Fruit fly (Drosophila melanogaster) whole organism, pupa: ENCODE results near the gene Ugt37D1.
A peak's percentile ranks its signal among the peaks of the same experiment; 100 is the strongest.

Experiments
- CG10348 ChIP-seq: fragments of 200-800 bp; sonication (Bioruptor generic); IDR thresholded peaks from 2 replicates; pipeline ENCODE4 v1.3.6; 2022; ENCODE audit warnings: missing biosample characterization, missing genetic modification characterization
- CG12605 ChIP-seq: fragments of 200-800 bp; sonication (Bioruptor generic); IDR thresholded peaks from 2 replicates; pipeline ENCODE4 v1.3.6; 2022; ENCODE audit warnings: missing biosample characterization, missing genetic modification characterization
- CG13204 ChIP-seq: fragments of 200-800 bp; sonication (Bioruptor generic); optimal IDR thresholded peaks from 2 replicates; lab custom pipeline; 2018; ENCODE audit warnings: missing biosample characterization, mild to moderate bottlenecking, missing genetic modification characterization, moderate library complexity
- CG14655 ChIP-seq: fragments of 200-800 bp; sonication (Bioruptor generic); optimal IDR thresholded peaks from 3 replicates; lab custom pipeline; 2017; ENCODE audit warnings: mild to moderate bottlenecking, missing biosample characterization, missing genetic modification reagents, missing genetic modification characterization
- CG15710 ChIP-seq: fragments of 200-800 bp; sonication (Bioruptor generic); optimal IDR thresholded peaks from 2 replicates; lab custom pipeline; 2018; ENCODE audit warnings: missing biosample characterization, mild to moderate bottlenecking, missing genetic modification characterization, moderate library complexity
- CG17806 ChIP-seq: fragments of 200-800 bp; sonication (Bioruptor generic); optimal IDR thresholded peaks from 2 replicates; lab custom pipeline; 2018; ENCODE audit warnings: missing biosample characterization, mild to moderate bottlenecking, missing genetic modification characterization, moderate library complexity
- CG32121 ChIP-seq: fragments of 200-800 bp; sonication (Bioruptor generic); IDR thresholded peaks from 2 replicates; pipeline ENCODE4 v1.3.6; 2022; ENCODE audit warnings: missing biosample characterization, missing genetic modification characterization
- CG34367 ChIP-seq: fragments of 200-800 bp; sonication (Bioruptor generic); optimal IDR thresholded peaks from 2 replicates; lab custom pipeline; 2018; ENCODE audit warnings: missing biosample characterization, mild to moderate bottlenecking, missing genetic modification characterization
- CG4496 ChIP-seq: fragments of 200-800 bp; sonication (Bioruptor generic); IDR thresholded peaks from 3 replicates; pipeline ENCODE4 v1.3.6; 2022; ENCODE audit warnings: missing biosample characterization, missing genetic modification characterization
- CG8159 ChIP-seq: fragments of 200-800 bp; sonication (Bioruptor generic); optimal IDR thresholded peaks from 3 replicates; lab custom pipeline; 2018; ENCODE audit warnings: missing biosample characterization, mild to moderate bottlenecking, missing genetic modification characterization, moderate library complexity
- CG8301 ChIP-seq: fragments of 200-800 bp; sonication (Bioruptor generic); optimal IDR thresholded peaks from 2 replicates; lab custom pipeline; 2018; ENCODE audit warnings: missing biosample characterization, mild to moderate bottlenecking, missing genetic modification characterization
- CG9948 ChIP-seq: fragments of 200-800 bp; sonication (Bioruptor generic); optimal IDR thresholded peaks from 2 replicates; lab custom pipeline; 2018; ENCODE audit warnings: missing biosample characterization, mild to moderate bottlenecking, missing genetic modification characterization, moderate library complexity
- D1 ChIP-seq: fragments of 200-800 bp; sonication (Bioruptor generic); optimal IDR thresholded peaks from 2 replicates; lab custom pipeline; 2018; ENCODE audit warnings: missing biosample characterization, mild to moderate bottlenecking, missing genetic modification characterization, moderate library complexity
- EcR ChIP-seq: fragments of 200-800 bp; sonication (Bioruptor generic); optimal IDR thresholded peaks from 3 replicates; lab custom pipeline; 2019; ENCODE audit warnings: missing biosample characterization, missing genetic modification characterization, mild to moderate bottlenecking, moderate library complexity, missing genetic modification reagents
- Ets98B ChIP-seq: fragments of 200-800 bp; sonication (Bioruptor generic); IDR thresholded peaks from 2 replicates; pipeline ENCODE4 v1.3.6; 2022; ENCODE audit warnings: missing biosample characterization, missing genetic modification characterization
- Pif1A ChIP-seq: fragments of 200-800 bp; sonication (Bioruptor generic); optimal IDR thresholded peaks from 3 replicates; lab custom pipeline; 2016; ENCODE audit warnings: missing biosample characterization, missing genetic modification characterization
- Pif1B ChIP-seq: fragments of 200-800 bp; sonication (Bioruptor generic); optimal IDR thresholded peaks from 3 replicates; lab custom pipeline; 2016; ENCODE audit warnings: missing biosample characterization, missing genetic modification characterization
- Snoo ChIP-seq: fragments of 200-800 bp; sonication (Bioruptor generic); optimal IDR thresholded peaks from 3 replicates; lab custom pipeline; 2017; ENCODE audit warnings: missing biosample characterization, mild to moderate bottlenecking, missing genetic modification characterization, inconsistent platforms
- fd96Ca ChIP-seq: fragments of 200-800 bp; sonication (Bioruptor generic); IDR thresholded peaks from 3 replicates; pipeline ENCODE4 v1.3.6; 2022; ENCODE audit warnings: missing biosample characterization, missing genetic modification characterization
- gl ChIP-seq: fragments of 200-800 bp; sonication (Bioruptor generic); optimal IDR thresholded peaks from 2 replicates; lab custom pipeline; 2018; ENCODE audit warnings: missing biosample characterization, mild to moderate bottlenecking, missing genetic modification characterization
- rn ChIP-seq: fragments of 200-800 bp; sonication (Bioruptor generic); IDR thresholded peaks from 2 replicates; pipeline ENCODE4 v1.3.6; 2022; ENCODE audit warnings: missing biosample characterization, missing genetic modification characterization

The Ugt37D1 gene

DNA sequence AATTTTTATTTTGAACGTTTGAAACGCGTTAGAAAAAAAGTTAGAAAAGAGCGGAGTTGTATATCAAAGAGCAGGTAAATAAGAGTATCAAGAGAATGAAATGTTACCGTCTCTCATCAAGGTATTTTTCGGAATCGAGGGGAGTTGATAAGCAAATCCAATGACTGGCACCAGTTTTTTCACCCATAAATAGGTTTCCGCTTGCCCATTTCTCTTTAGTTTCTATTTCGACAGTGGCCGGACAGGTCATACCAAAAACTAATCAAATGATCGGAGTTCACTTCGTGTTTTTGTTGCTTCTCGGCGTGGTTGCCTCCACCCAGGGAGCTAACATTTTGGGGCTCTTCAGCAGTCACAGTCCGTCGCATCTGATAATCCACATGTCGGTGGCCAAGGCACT, 4.9 kb upstream of the Ugt37D1 start, which contains the start of gene Ugt37C2:
Ugt37C2 (plus strand) TSS at position 242 of the 400 bp plus-strand sequence.
- TF ChIP-seq CG12605 (GFP tag; lab: Robert Waterston, UW) (no peak), Snoo (tag; lab: Kevin White, UChicago) (no peak), CG8301 (tag; lab: Kevin White, UChicago) (no peak), CG8159 (tag; lab: Kevin White, UChicago) (no peak), CG15710 (tag; lab: Kevin White, UChicago) (no peak), Ets98B (GFP tag; lab: Robert Waterston, UW) (no peak), D1 (tag; lab: Kevin White, UChicago) (no peak), rn (GFP tag; lab: Robert Waterston, UW) (no peak), CG4496 (GFP tag; lab: Robert Waterston, UW) (no peak), CG13204 (GFP tag; lab: Kevin White, UChicago) (no peak), CG9948 (no peak), Pif1B (GFP tag; lab: Kevin White, UChicago) (no peak), CG10348 (no peak), CG17806 (tag; lab: Kevin White, UChicago) (no peak), fd96Ca (GFP tag; lab: Robert Waterston, UW) (no peak)

DNA sequence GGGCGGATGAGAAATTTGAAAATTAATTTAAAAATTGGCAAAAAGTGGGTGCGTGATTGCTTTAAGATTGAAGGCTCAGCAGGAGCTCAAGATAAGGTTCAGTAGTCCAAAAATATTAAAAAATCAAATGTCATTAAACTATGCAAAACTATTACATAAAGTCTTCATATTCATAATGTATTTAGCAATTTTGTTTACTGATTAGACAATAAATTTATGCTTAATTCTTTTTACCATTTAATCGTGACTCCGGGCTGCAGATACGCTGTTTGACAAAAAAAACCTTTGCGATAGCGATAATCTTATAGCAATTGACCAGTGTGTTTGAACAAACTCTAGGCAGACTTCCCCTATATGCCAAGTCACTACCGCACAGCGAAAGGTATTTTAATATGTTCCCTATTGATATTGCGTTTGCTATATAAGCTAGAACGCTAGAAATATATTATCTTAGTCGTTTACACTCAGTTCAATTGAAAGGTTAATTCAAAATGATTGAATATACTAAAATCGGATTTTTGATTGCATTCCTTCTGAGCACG, 2.6 kb upstream of the Ugt37D1 start, which contains the start of gene Ugt37E1:
Ugt37E1 (plus strand) TSS at position 492 of the 542 bp plus-strand sequence.
- TF ChIP-seq CG17806 (tag; lab: Kevin White, UChicago) (no peak), D1 (tag; lab: Kevin White, UChicago) (no peak), Ets98B (GFP tag; lab: Robert Waterston, UW) (no peak), CG4496 (GFP tag; lab: Robert Waterston, UW) (no peak), CG12605 (GFP tag; lab: Robert Waterston, UW) (no peak), CG8159 (tag; lab: Kevin White, UChicago) (no peak), CG10348 (no peak)
- TF ChIP-seq, all 21 proteins: peak for 0

DNA sequence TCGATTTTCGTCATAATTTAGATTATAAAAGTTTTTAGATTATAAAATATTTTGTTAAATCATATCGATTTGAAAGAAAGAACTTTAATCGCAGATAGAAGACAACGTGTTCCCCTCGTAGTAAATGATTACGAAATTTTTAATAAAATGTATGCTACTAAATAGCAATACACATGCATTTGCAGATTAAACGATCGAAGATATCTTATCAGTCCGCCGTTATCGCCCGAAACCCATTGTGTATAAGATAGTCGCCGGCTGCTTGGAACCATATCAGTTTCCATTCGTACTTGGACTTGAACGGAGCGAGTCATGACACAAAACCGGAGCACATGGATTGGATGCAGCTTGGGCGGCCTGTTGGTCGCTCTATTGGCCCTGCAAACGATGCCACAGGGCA, 671 bp downstream of the Ugt37D1 start:
- no peak for TF ChIP-seq CG8301 (tag; lab: Kevin White, UChicago)
- TF ChIP-seq gl (tag; lab: Kevin White, UChicago): no peak
- TF ChIP-seq CG32121 (GFP tag; lab: Robert Waterston, UW): no peak
- TF ChIP-seq EcR: no peak
- TF ChIP-seq CG14655 (GFP tag; lab: Kevin White, UChicago): no peak
- TF ChIP-seq, all 21 proteins: peak for 0

DNA sequence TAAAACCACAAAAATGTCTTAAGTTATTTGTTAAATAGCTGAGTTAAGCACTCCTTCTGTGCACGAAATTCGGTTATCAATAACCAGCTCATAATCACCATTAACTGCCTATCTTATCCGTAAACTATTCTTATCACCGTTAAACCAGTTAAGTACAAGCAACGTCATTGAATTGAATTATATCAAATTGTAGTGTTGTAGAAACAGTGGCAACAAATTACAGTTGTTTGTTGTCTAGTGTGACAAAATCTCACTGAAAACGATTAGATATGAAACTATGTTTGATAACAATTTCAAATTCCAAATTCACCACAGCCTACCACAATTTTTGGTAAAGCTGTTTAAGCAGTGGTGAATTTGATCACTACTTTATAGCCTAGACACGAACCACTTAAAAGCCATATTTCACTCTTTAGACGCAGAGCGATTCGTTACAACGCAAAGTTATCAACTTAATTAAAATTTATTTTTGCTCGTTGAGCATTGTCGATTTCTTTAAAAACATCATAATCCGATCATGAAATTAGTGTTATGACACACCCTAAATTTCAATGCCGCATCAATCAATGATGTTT, 2.8 kb downstream of the Ugt37D1 start:
- TF ChIP-seq EcR: no peak
- no peak for TF ChIP-seq CG34367 (tag; lab: Kevin White, UChicago)
- TF ChIP-seq Ets98B (GFP tag; lab: Robert Waterston, UW): no peak
- no peak for TF ChIP-seq CG17806 (tag; lab: Kevin White, UChicago)
- no peak for TF ChIP-seq CG15710 (tag; lab: Kevin White, UChicago)
- TF ChIP-seq CG32121 (GFP tag; lab: Robert Waterston, UW): no peak
- no peak for TF ChIP-seq CG9948
- no peak for TF ChIP-seq gl (tag; lab: Kevin White, UChicago)
- TF ChIP-seq D1 (tag; lab: Kevin White, UChicago): no peak
- no peak for TF ChIP-seq Snoo (tag; lab: Kevin White, UChicago)
- TF ChIP-seq Pif1B (GFP tag; lab: Kevin White, UChicago): no peak
- TF ChIP-seq CG8159 (tag; lab: Kevin White, UChicago): no peak

DNA sequence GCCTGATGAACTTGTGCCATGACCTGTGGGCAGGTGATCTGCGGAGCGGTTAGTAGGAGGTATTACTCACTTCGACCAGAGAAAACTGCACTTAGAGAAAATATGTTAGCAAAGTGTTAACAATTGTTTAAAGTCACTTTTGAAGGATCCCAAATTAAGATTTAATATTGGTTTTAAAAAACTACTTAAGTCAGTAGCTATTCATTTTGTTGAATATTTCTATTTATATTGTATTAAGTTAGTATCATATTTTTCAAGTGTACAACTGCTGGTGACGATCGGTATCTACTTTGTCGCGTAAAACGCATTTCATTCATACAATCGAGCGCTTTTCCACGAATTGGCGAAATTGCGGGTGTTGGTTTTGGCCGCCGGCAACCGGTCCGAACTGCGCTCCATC, 4.8 kb downstream of the Ugt37D1 start:
- TF ChIP-seq CG8159 (tag; lab: Kevin White, UChicago) (no peak), D1 (tag; lab: Kevin White, UChicago) (no peak), CG13204 (GFP tag; lab: Kevin White, UChicago) (no peak), fd96Ca (GFP tag; lab: Robert Waterston, UW) (no peak), CG9948 (peak; percentile 4), CG32121 (GFP tag; lab: Robert Waterston, UW) (no peak; the same call in 1 of the 2 replicates), CG15710 (tag; lab: Kevin White, UChicago) (no peak), CG4496 (GFP tag; lab: Robert Waterston, UW) (0 out of 3 replicates have a peak, but pooled peaks have one; percentile 48), CG17806 (tag; lab: Kevin White, UChicago) (no peak), Pif1B (GFP tag; lab: Kevin White, UChicago) (no peak), CG14655 (GFP tag; lab: Kevin White, UChicago) (no peak), gl (tag; lab: Kevin White, UChicago) (no peak), CG34367 (tag; lab: Kevin White, UChicago) (no peak), rn (GFP tag; lab: Robert Waterston, UW) (no peak), CG8301 (tag; lab: Kevin White, UChicago) (peak; percentile 15), CG10348 (no peak), CG12605 (GFP tag; lab: Robert Waterston, UW) (peak; percentile 21; the same call in 1 of the 2 replicates), Snoo (tag; lab: Kevin White, UChicago) (no peak), Ets98B (GFP tag; lab: Robert Waterston, UW) (peak; percentile 34), Pif1A (GFP tag; lab: Kevin White, UChicago) (peak; percentile 7)
- TF ChIP-seq, all 21 proteins: peak for 6
